Fruit fly (Drosophila melanogaster): Measurements from ENCODE around the gene CG15167.

DNA sequence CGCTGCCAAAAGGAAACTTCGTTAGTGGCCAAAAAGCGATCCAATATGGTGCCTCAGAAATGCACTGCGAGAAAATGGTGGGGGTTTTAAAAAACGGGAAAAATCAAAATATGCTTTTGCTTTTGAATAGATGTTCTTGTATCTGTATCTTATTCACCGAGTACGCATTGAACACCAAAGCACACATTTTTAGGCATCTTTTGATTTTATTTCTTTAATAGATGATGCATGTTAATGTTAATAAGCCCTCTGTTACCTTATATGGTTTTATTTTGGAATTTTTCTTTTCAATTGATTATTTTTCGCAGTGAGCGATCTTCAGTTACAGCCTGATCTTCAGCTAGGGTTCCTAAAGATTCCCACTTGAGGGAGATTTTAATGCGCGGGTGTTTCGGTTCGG, 3.7 kb downstream of the CG15167 start:
- no peak for TF ChIP-seq CG8478 (optimal IDR thresholded peaks at IDR 0.05)
- TF ChIP-seq psq (optimal IDR thresholded peaks at IDR 0.05), result no peak
- no peak for TF ChIP-seq pan (optimal IDR thresholded peaks at IDR 0.05)
- no peak for TF ChIP-seq usp (GFP tag; optimal IDR thresholded peaks at IDR 0.05)
- TF ChIP-seq Dll (optimal IDR thresholded peaks at IDR 0.05), result no peak
- no peak for TF ChIP-seq EcR (GFP tag; optimal IDR thresholded peaks at IDR 0.05)

Measured in whole organism.